Fruit fly (Drosophila melanogaster): ENCODE results near the gene CG42266.

CG42266 gene

DNA sequence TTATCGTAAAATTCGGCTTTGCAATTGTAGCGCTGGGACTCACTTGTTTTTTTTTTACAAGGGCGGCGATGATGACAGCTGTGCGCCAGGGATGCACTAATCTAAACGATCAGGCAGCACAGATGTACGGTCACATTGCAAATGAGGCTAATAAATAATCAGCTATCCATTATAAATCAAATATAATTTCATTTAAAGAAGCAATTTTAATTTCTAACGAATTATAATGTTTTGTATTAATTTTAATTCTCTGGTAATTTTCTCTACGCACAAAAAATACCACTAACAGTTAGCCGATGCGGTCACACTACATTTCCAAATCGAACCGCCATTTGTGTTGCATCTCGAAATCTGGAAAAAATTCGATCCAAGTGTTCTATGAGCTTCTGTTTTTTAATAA is 29.5 kb downstream of the CG42266 start, which contains the start of the genes cni and fzy (continued):
- no peak for TF ChIP-seq kni (GFP tag; optimal IDR thresholded peaks at IDR 0.05)
- TF ChIP-seq seq (GFP tag; IDR thresholded peaks at IDR 0.05): no peak
- no peak for TF ChIP-seq org-1 (GFP tag; optimal IDR thresholded peaks at IDR 0.05)
- TF ChIP-seq tgo (GFP tag; IDR thresholded peaks at IDR 0.05): no peak
- peak; percentile 34 for TF ChIP-seq ind (GFP tag; optimal IDR thresholded peaks at IDR 0.05)
- no peak for TF ChIP-seq CG4404 (GFP tag; IDR thresholded peaks at IDR 0.05)
- TF ChIP-seq Hmx (GFP tag; optimal IDR thresholded peaks at IDR 0.05): no peak
- no peak for TF ChIP-seq CG6272 (GFP tag; IDR thresholded peaks at IDR 0.05)
- TF ChIP-seq psq (GFP tag; optimal IDR thresholded peaks at IDR 0.05): no peak
- TF ChIP-seq Mes4 (GFP tag; optimal IDR thresholded peaks at IDR 0.05): no peak
- no peak for TF ChIP-seq H15 (GFP tag; IDR thresholded peaks at IDR 0.05)
- TF ChIP-seq slou (GFP tag; optimal IDR thresholded peaks at IDR 0.05): no peak
- TF ChIP-seq Camta (GFP tag; optimal IDR thresholded peaks at IDR 0.05): peak; percentile 22
- peak; percentile 82 for TF ChIP-seq Ets65A (GFP tag)
- no peak for TF ChIP-seq CG5180 (GFP tag; optimal IDR thresholded peaks at IDR 0.05)
- TF ChIP-seq hbn (GFP tag; IDR thresholded peaks at IDR 0.05; ENCODE audit: partially characterized antibody): no peak
- TF ChIP-seq Ets97D (GFP tag; optimal IDR thresholded peaks at IDR 0.05): peak; percentile 73
- no peak for TF ChIP-seq dm (GFP tag; optimal IDR thresholded peaks at IDR 0.05)
- TF ChIP-seq Scr (GFP tag; IDR thresholded peaks at IDR 0.05; ENCODE audit: partially characterized antibody): peak; percentile 22; the same call in 1 of the 2 replicates
- no peak for TF ChIP-seq CG17612 (GFP tag; IDR thresholded peaks at IDR 0.05)
- no peak for TF ChIP-seq Doc3 (GFP tag; IDR thresholded peaks at IDR 0.05; ENCODE audit: partially characterized antibody)
- TF ChIP-seq CG30403 (GFP tag; optimal IDR thresholded peaks at IDR 0.05): peak; percentile 21
- no peak for TF ChIP-seq pros (GFP tag; optimal IDR thresholded peaks at IDR 0.05)
- TF ChIP-seq CG15514 (GFP tag; optimal IDR thresholded peaks at IDR 0.05): peak; percentile 64
- TF ChIP-seq NC2α (GFP tag; optimal IDR thresholded peaks at IDR 0.05): no peak
- peak; percentile 14 for TF ChIP-seq zfh2 (GFP tag; optimal IDR thresholded peaks at IDR 0.05)
- peak; percentile 12 for TF ChIP-seq az2 (GFP tag; optimal IDR thresholded peaks at IDR 0.05)

DNA sequence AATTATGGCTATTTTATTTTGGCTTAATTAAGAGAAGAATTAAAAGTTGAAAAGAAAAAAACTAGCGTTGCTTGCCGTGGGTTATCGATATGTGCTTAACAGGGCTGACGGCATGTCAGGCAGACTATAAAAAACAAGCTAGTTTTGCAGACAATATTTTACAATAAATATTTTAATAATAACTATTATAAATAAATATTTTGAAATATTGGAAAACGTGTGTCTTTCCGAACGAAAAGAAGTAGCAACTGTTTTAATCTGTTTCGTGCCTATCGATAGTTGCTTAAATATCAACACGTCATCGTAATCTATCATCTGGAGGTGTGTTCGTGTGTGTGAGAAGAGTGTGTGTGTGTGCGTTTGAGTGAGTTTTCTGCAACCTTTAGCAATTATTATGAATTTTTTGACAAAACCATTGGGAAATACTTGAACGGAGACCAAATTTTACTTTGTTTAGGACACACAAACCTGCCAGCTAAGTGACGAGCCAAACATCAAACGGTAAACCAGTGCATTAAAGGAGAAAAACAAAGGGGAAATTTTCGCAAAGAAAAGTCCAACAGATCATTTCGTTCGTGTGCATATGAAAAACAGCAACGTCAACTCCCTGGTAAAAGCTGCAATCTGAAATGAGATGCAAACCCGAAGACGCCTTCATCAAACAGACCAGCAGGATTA is 33.0 kb downstream of the CG42266 start, which contains the start of the genes CG5861 and Syx5:
Gene CG5861, minus strand, starts transcription at position 273 of the 678 bp plus-strand sequence.
Gene Syx5, plus strand, starts transcription at position 321 of the 678 bp plus-strand sequence.
- TF ChIP-seq CG11504 (tag; optimal IDR thresholded peaks at IDR 0.05) (no peak), bigmax (GFP tag; optimal IDR thresholded peaks at IDR 0.05) (no peak), NFAT (GFP tag; IDR thresholded peaks at IDR 0.05) (peak; percentile 55), pfk (GFP tag; optimal IDR thresholded peaks at IDR 0.05) (no peak), bsh (GFP tag; optimal IDR thresholded peaks at IDR 0.05) (peak in 1 of 2 experiments; percentile 56), CG7928 (GFP tag; optimal IDR thresholded peaks at IDR 0.05) (peak; percentile 86), Aef1 (GFP tag; IDR thresholded peaks at IDR 0.05) (peak; percentile 37; the same call in 1 of the 3 replicates), sim (GFP tag; IDR thresholded peaks at IDR 0.05) (no peak), CG30020 (tag; optimal IDR thresholded peaks at IDR 0.05) (peak; percentile 77), HLH4C (GFP tag; IDR thresholded peaks at IDR 0.05; ENCODE audit: partially characterized antibody) (peak; percentile 91), HmgD (GFP tag; optimal IDR thresholded peaks at IDR 0.05) (no peak), pho (GFP tag; optimal IDR thresholded peaks at IDR 0.05) (no peak), wek (GFP tag; optimal IDR thresholded peaks at IDR 0.05) (no peak), Mes4 (GFP tag; optimal IDR thresholded peaks at IDR 0.05) (no peak), CG30431 (GFP tag; optimal IDR thresholded peaks at IDR 0.05) (no peak), ham (GFP tag; IDR thresholded peaks at IDR 0.05) (no peak), CG13296 (GFP tag; optimal IDR thresholded peaks at IDR 0.05) (peak; percentile 63), corto (GFP tag; optimal IDR thresholded peaks at IDR 0.05) (no peak), Nf-YA (GFP tag; IDR thresholded peaks at IDR 0.05) (no peak), nom (GFP tag; optimal IDR thresholded peaks at IDR 0.05) (peak; percentile 24), Fer3 (tag; optimal IDR thresholded peaks at IDR 0.05) (peak; percentile 60), Scr (GFP tag; IDR thresholded peaks at IDR 0.05; ENCODE audit: partially characterized antibody) (peak; percentile 95), da (GFP tag; optimal IDR thresholded peaks at IDR 0.05) (no peak), insv (GFP tag; optimal IDR thresholded peaks at IDR 0.05) (peak in 1 of 2 experiments; percentile 43), CG7745 (tag; optimal IDR thresholded peaks at IDR 0.05) (peak; percentile 80)

Measured in whole organism, embryonic.